Fruit fly (Drosophila melanogaster): ENCODE measurements around the gene CG5282.

CG5282 gene

dm6 chr3L:20405971-20406948 is 19.6 kb downstream of the CG5282 start (continued):
- TF ChIP-seq lilli (GFP tag; optimal IDR thresholded peaks at IDR 0.05) (no peak), Hr39 (optimal IDR thresholded peaks at IDR 0.05) (no peak), Kr (GFP tag; optimal IDR thresholded peaks at IDR 0.05) (no peak), MESR4 (GFP tag; optimal IDR thresholded peaks at IDR 0.05) (no peak), HLH3B (GFP tag; IDR thresholded peaks at IDR 0.05) (no peak), CG11456 (GFP tag; IDR thresholded peaks at IDR 0.05) (no peak), CG4282 (GFP tag; optimal IDR thresholded peaks at IDR 0.05) (no peak), CG2116 (GFP tag; optimal IDR thresholded peaks at IDR 0.05) (no peak), oc (tag; optimal IDR thresholded peaks at IDR 0.05) (no peak), CG32772 (GFP tag; IDR thresholded peaks at IDR 0.05) (no peak), yki (optimal IDR thresholded peaks at IDR 0.05) (no peak), Sry-β (GFP tag; optimal IDR thresholded peaks at IDR 0.05) (no peak), seq (GFP tag; IDR thresholded peaks at IDR 0.05) (no peak), sob (GFP tag; IDR thresholded peaks at IDR 0.05) (no peak), amos (GFP tag; IDR thresholded peaks at IDR 0.05; ENCODE audit: partially characterized antibody) (no peak), Xrp1 (GFP tag; IDR thresholded peaks at IDR 0.05) (no peak), slp2 (GFP tag; optimal IDR thresholded peaks at IDR 0.05) (no peak), Fer3 (tag; optimal IDR thresholded peaks at IDR 0.05) (peak; percentile 24), hkb (optimal IDR thresholded peaks at IDR 0.05) (no peak), hkb (GFP tag; IDR thresholded peaks at IDR 0.05) (peak; percentile 38; the same call in 1 of the 2 replicates), CG2678 (tag; optimal IDR thresholded peaks at IDR 0.05) (peak; percentile 49), Myb (GFP tag; optimal IDR thresholded peaks at IDR 0.05) (no peak), Mad (GFP tag; optimal IDR thresholded peaks at IDR 0.05) (no peak), Dref (GFP tag; IDR thresholded peaks at IDR 0.05) (no peak), Hsf (GFP tag; optimal IDR thresholded peaks at IDR 0.05) (no peak), H15 (GFP tag; IDR thresholded peaks at IDR 0.05) (no peak), CG6854 (GFP tag; optimal IDR thresholded peaks at IDR 0.05) (no peak), ato (GFP tag; IDR thresholded peaks at IDR 0.05; ENCODE audit: partially characterized antibody) (no peak), CG16779 (GFP tag; IDR thresholded peaks at IDR 0.05) (no peak), CG18599 (GFP tag; optimal IDR thresholded peaks at IDR 0.05) (peak; percentile 0), CG15073 (GFP tag; optimal IDR thresholded peaks at IDR 0.05) (no peak), mld (GFP tag; IDR thresholded peaks at IDR 0.05; ENCODE audit: partially characterized antibody) (no peak), CG9797 (GFP tag; optimal IDR thresholded peaks at IDR 0.05) (no peak), H2.0 (GFP tag; IDR thresholded peaks at IDR 0.05) (no peak), Dp (GFP tag; optimal IDR thresholded peaks at IDR 0.05) (no peak), tio (GFP tag; optimal IDR thresholded peaks at IDR 0.05) (no peak), Nf-YB (GFP tag; optimal IDR thresholded peaks at IDR 0.05) (no peak), CG15514 (GFP tag; optimal IDR thresholded peaks at IDR 0.05) (peak; percentile 27), CG33213 (GFP tag; optimal IDR thresholded peaks at IDR 0.05) (no peak), CG10543 (GFP tag; optimal IDR thresholded peaks at IDR 0.05) (no peak), cwo (GFP tag; optimal IDR thresholded peaks at IDR 0.05) (no peak), ham (GFP tag; IDR thresholded peaks at IDR 0.05) (no peak), CG9817 (tag; optimal IDR thresholded peaks at IDR 0.05) (no peak), hb (GFP tag; IDR thresholded peaks at IDR 0.05; ENCODE audit: partially characterized antibody) (no peak), CG11723 (GFP tag; optimal IDR thresholded peaks at IDR 0.05) (no peak), CG7987 (GFP tag; optimal IDR thresholded peaks at IDR 0.05) (peak; percentile 61), CG1233 (GFP tag; optimal IDR thresholded peaks at IDR 0.05) (no peak), Oli (tag; optimal IDR thresholded peaks at IDR 0.05) (no peak), sqz (GFP tag; optimal IDR thresholded peaks at IDR 0.05) (peak; percentile 27), Fer2 (tag; optimal IDR thresholded peaks at IDR 0.05) (no peak)

Data from whole organism, embryonic.